Fruit fly (Drosophila melanogaster) whole organism, adult: ENCODE data around the gene CG43402.

Source experiments
- CG11617 ChIP-seq: fragments of 200-800 bp; sonication (Bioruptor generic); optimal IDR thresholded peaks from 2 replicates; lab custom pipeline; 2017; ENCODE audit warnings: mild to moderate bottlenecking, missing biosample characterization, missing genetic modification reagents, missing genetic modification characterization
- CG12768 ChIP-seq: fragments of 200-800 bp; sonication (Bioruptor generic); optimal IDR thresholded peaks from 2 replicates; lab custom pipeline; 2017; ENCODE audit warnings: missing biosample characterization, missing genetic modification characterization, mild to moderate bottlenecking, moderate library complexity, missing genetic modification reagents
- CG14711 ChIP-seq: fragments of 200-800 bp; sonication (Bioruptor generic); optimal IDR thresholded peaks from 2 replicates; lab custom pipeline; 2018; ENCODE audit warnings: missing biosample characterization, mild to moderate bottlenecking, missing genetic modification characterization, moderate library complexity
- CG1620 ChIP-seq: fragments of 200-800 bp; sonication (Bioruptor generic); optimal IDR thresholded peaks from 2 replicates; lab custom pipeline; 2016; ENCODE audit warnings: missing biosample characterization, missing genetic modification characterization
- CG33017 ChIP-seq: fragments of 200-800 bp; sonication (Bioruptor generic); optimal IDR thresholded peaks from 2 replicates; lab custom pipeline; 2018; ENCODE audit warnings: missing biosample characterization, mild to moderate bottlenecking, missing genetic modification characterization, moderate library complexity
- CG5204 ChIP-seq: fragments of 200-800 bp; sonication (Bioruptor generic); optimal IDR thresholded peaks from 2 replicates; lab custom pipeline; 2016; ENCODE audit warnings: missing biosample characterization, missing genetic modification characterization
- CG7045 ChIP-seq: fragments of 200-800 bp; sonication (Bioruptor generic); optimal IDR thresholded peaks from 2 replicates; lab custom pipeline; 2017; ENCODE audit warnings: missing biosample characterization, mild to moderate bottlenecking, missing genetic modification characterization
- CG7101 ChIP-seq: fragments of 200-800 bp; sonication (Bioruptor generic); optimal IDR thresholded peaks from 2 replicates; lab custom pipeline; 2018; ENCODE audit warnings: missing biosample characterization, mild to moderate bottlenecking, missing genetic modification characterization, moderate library complexity
- Clk ChIP-seq: fragments of 200-800 bp; sonication (Bioruptor generic); optimal IDR thresholded peaks from 2 replicates; lab custom pipeline; 2017; ENCODE audit warnings: missing biosample characterization, missing genetic modification characterization
- Crg-1 ChIP-seq: fragments of 200-800 bp; sonication (Bioruptor generic); optimal IDR thresholded peaks from 2 replicates; lab custom pipeline; 2016; ENCODE audit warnings: missing biosample characterization, missing genetic modification characterization
- Hr96 ChIP-seq: fragments of 200-800 bp; sonication (Bioruptor generic); optimal IDR thresholded peaks from 2 replicates; lab custom pipeline; 2016; ENCODE audit warnings: missing biosample characterization, missing genetic modification characterization
- Mnt ChIP-seq: fragments of 200-800 bp; sonication (Bioruptor generic); optimal IDR thresholded peaks from 2 replicates; lab custom pipeline; 2016; ENCODE audit warnings: missing biosample characterization, mild to moderate bottlenecking, missing genetic modification characterization
- bab1 ChIP-seq: fragments of 200-800 bp; sonication (Bioruptor generic); optimal IDR thresholded peaks from 3 replicates; lab custom pipeline; 2019; ENCODE audit warnings: missing biosample characterization, mild to moderate bottlenecking, missing genetic modification characterization, moderate library complexity
- cic ChIP-seq: fragments of 200-800 bp; sonication (Bioruptor generic); optimal IDR thresholded peaks from 2 replicates; lab custom pipeline; 2017; ENCODE audit warnings: missing biosample characterization, mild to moderate bottlenecking, missing genetic modification characterization, moderate library complexity
- cnc ChIP-seq, 2 experiments: fragments of >200 bp; optimal IDR thresholded peaks; 2 replicates each; lab custom pipeline; 2017
- kay ChIP-seq: fragments of 200-800 bp; sonication (Bioruptor generic); peaks from one replicate; lab custom pipeline; 2016; ENCODE audit warnings: missing biosample characterization, missing genetic modification characterization, borderline replicate concordance
- ovo ChIP-seq: fragments of 200-800 bp; sonication (Bioruptor generic); optimal IDR thresholded peaks from 2 replicates; lab custom pipeline; 2016; ENCODE audit warnings: missing biosample characterization, missing genetic modification characterization
- pad ChIP-seq: fragments of 200-800 bp; sonication (Bioruptor generic); optimal IDR thresholded peaks from 3 replicates; lab custom pipeline; 2017; ENCODE audit warnings: missing biosample characterization, missing genetic modification characterization, mild to moderate bottlenecking, moderate library complexity, missing genetic modification reagents
- tj ChIP-seq: fragments of 200-800 bp; sonication (Bioruptor generic); optimal IDR thresholded peaks from 3 replicates; lab custom pipeline; 2017; ENCODE audit warnings: missing biosample characterization, mild to moderate bottlenecking, missing genetic modification characterization, moderate library complexity
- toe ChIP-seq: fragments of 200-800 bp; sonication (Bioruptor generic); optimal IDR thresholded peaks from 2 replicates; lab custom pipeline; 2016; ENCODE audit warnings: missing biosample characterization, missing genetic modification characterization

The CG43402 gene

dm6 chr2L:1460463-1461219 lies 18.2 kb downstream of the CG43402 start:
- TF ChIP-seq CG7045 (GFP tag; lab: Kevin White, UChicago): no peak
- TF ChIP-seq CG1620 (GFP tag; lab: Kevin White, UChicago): no peak
- TF ChIP-seq bab1 (GFP tag; lab: Kevin White, UChicago): no peak
- no peak for TF ChIP-seq tj
- TF ChIP-seq ovo (GFP tag; lab: Kevin White, UChicago): no peak
- TF ChIP-seq toe: no peak
- TF ChIP-seq cic (GFP tag; lab: Kevin White, UChicago): no peak
- TF ChIP-seq Hr96: no peak
- TF ChIP-seq CG14711 (tag; lab: Kevin White, UChicago): no peak
- no peak for TF ChIP-seq CG12768 (GFP tag; lab: Kevin White, UChicago)
- no peak for TF ChIP-seq CG11617 (GFP tag; lab: Kevin White, UChicago)
- no peak for TF ChIP-seq Mnt (GFP tag; lab: Kevin White, UChicago)

DNA sequence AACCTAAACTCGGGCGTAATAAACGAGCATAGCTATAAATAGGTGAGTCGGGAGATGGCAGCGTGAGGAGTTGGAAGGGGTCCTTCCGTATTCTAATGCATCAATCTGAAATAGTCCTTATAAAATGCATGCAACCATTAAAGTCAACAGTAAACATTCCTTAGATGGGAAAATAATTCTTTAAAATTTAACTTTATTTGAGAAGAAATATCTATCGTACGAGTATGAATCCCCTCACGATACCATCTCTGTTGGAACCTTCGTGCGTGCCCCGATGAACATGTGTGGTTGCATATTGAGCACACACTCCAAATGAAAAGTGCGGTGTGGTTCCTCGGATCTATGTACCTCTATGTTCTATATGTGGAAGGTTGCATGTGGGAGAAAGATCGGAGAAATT lies 19.7 kb downstream of the CG43402 start:
- TF ChIP-seq ovo (GFP tag; lab: Kevin White, UChicago) (no peak), cic (GFP tag; lab: Kevin White, UChicago) (no peak), CG5204 (no peak), cnc (optimal IDR thresholded peaks at IDR 0.05; lab: Kevin White, UChicago) (no peak), tj (no peak), CG1620 (GFP tag; lab: Kevin White, UChicago) (no peak)

DNA sequence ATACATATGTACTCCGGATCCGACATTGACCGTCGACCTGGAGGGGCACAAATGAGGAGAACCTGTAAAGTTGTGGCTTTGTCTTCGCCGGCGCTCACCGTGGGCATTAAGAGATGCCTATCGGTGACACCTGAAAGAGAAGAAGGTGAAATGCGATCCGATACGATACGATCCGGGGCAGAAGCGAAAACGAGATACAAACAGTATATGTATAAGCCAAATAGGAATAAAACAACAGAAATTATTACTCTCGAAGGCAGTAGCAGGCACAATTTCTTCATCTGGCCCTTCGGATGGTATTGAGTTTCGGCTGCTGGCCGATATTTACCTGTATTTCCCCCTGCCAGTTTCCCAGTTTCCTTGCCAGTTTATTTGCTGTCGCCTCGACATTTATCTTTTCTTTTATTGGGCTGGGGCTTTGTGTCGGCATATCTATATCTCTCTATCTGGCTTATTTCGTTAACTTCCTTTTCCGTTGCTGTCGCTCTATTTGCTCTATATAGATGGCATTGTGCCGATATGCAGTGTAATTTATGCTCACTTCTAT lies 21.0 kb downstream of the CG43402 start:
- TF ChIP-seq CG7045 (GFP tag; lab: Kevin White, UChicago) (no peak), tj (no peak), pad (no peak), Crg-1 (GFP tag; lab: Kevin White, UChicago) (no peak), CG33017 (tag; lab: Kevin White, UChicago) (no peak)

DNA sequence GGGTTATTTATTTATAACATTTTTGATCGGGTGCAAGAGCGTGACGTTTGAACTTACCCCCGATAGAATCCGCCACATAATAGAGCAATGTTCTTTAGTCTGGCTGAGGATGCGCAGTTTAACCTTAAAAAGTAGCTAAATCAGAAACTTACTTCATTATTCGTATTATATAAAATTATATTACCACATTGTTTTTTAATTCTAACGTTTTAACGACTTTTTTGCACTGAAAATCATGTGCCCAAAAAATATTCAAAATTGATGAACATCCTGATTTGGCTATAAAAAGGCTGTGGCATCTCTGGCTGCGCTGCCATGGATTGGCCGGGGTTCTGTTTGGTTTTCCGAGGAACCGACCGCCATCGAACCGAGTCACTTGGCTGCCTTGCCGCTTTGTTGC lies 27.6 kb downstream of the CG43402 start:
- TF ChIP-seq CG12768 (GFP tag; lab: Kevin White, UChicago) (no peak), bab1 (GFP tag; lab: Kevin White, UChicago) (no peak), CG5204 (no peak), CG14711 (tag; lab: Kevin White, UChicago) (no peak), tj (no peak), pad (no peak), CG1620 (GFP tag; lab: Kevin White, UChicago) (no peak), CG7101 (tag; lab: Kevin White, UChicago) (no peak), kay (GFP tag; lab: Kevin White, UChicago) (no peak), CG7045 (GFP tag; lab: Kevin White, UChicago) (no peak), ovo (GFP tag; lab: Kevin White, UChicago) (no peak)

- TF ChIP-seq CG5204 (no peak), tj (no peak), CG1620 (GFP tag; lab: Kevin White, UChicago) (no peak)
Measured at dm6 chr2L:1470772-1471171, 28.3 kb downstream of the CG43402 start.

DNA sequence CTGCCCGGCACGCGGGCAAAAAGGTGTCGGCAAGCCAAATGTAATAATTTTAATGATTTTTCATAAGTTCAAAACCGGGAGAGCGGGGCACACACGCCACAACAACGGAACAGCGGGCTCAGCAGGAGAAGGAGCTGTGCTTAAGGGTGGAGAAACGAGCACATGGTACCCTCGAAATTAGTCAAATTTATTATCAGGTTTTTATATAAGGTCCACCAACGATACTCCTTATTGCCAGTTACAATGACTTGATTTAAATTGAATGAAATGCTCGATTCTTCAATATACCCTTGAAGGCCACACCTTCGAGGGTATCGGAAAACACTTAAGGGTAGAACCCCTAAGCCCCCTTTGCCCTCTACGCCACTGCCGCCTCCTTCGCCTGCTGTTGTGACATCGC lies 31.0 kb downstream of the CG43402 start:
- TF ChIP-seq CG7101 (tag; lab: Kevin White, UChicago) (no peak), Crg-1 (GFP tag; lab: Kevin White, UChicago) (no peak), CG5204 (no peak), Mnt (GFP tag; lab: Kevin White, UChicago) (no peak), kay (GFP tag; lab: Kevin White, UChicago) (no peak), tj (no peak), Clk (GFP tag; lab: Kevin White, UChicago) (no peak), pad (no peak)

DNA sequence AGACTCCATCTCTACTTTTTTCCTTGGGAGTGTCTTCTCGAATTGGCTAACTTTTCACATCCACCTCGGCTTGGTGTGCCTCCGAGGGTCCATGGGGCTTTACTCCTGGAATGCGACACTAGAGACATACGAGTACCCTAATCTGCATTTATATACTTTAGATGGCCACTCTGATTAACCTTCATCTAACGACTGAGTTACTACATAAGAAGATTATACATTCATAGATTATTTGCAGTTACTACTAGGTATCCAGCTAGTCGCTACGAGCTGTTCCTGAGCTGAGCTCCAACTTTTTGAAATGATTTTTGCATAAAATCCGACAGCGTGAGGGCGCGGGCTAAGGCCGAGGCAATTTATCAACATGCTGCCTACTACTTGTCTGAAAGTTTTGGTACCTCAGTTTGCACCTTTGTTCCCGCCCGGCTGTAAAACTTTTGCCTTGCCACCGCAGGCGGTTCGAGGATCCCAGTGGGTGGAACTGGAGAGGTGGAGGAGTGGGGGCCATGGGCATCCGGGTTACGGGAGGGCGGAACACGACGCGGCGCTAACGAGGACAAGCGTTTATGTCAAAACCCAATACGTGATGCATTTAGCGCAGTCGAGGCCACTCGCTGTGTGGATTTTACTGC lies 34.6 kb downstream of the CG43402 start:
- no peak for TF ChIP-seq bab1 (GFP tag; lab: Kevin White, UChicago)
- no peak for TF ChIP-seq ovo (GFP tag; lab: Kevin White, UChicago)
- TF ChIP-seq cic (GFP tag; lab: Kevin White, UChicago): no peak
- no peak for TF ChIP-seq Clk (GFP tag; lab: Kevin White, UChicago)
- TF ChIP-seq CG7045 (GFP tag; lab: Kevin White, UChicago): no peak
- TF ChIP-seq Hr96: no peak
- no peak for TF ChIP-seq Crg-1 (GFP tag; lab: Kevin White, UChicago)
- TF ChIP-seq CG33017 (tag; lab: Kevin White, UChicago): no peak
- TF ChIP-seq Mnt (GFP tag; lab: Kevin White, UChicago): no peak
- TF ChIP-seq kay (GFP tag; lab: Kevin White, UChicago): no peak
- TF ChIP-seq cnc (optimal IDR thresholded peaks at IDR 0.05; lab: Kevin White, UChicago): no peak
- TF ChIP-seq CG12768 (GFP tag; lab: Kevin White, UChicago): no peak
- no peak for TF ChIP-seq toe
